Worm (Caenorhabditis elegans) whole organism, dauer: Measurements from ENCODE around the gene Y37D8A.25.

Experiments used
- unc-62 ChIP-seq: sonication (generic microtip); optimal IDR thresholded peaks from 2 replicates; lab custom pipeline; 2017; ENCODE audit warnings: missing biosample characterization, missing genetic modification reagents, missing genetic modification characterization

Y37D8A.25 gene

ce11 chrIII:12779676-12780337, 40.2 kb downstream of the Y37D8A.25 start, which contains the start of gene gab-1:
Gene gab-1, minus strand, starts transcription at chrIII:12779726.
- no peak for TF ChIP-seq unc-62 (GFP tag; lab: Kevin White, UChicago)

DNA sequence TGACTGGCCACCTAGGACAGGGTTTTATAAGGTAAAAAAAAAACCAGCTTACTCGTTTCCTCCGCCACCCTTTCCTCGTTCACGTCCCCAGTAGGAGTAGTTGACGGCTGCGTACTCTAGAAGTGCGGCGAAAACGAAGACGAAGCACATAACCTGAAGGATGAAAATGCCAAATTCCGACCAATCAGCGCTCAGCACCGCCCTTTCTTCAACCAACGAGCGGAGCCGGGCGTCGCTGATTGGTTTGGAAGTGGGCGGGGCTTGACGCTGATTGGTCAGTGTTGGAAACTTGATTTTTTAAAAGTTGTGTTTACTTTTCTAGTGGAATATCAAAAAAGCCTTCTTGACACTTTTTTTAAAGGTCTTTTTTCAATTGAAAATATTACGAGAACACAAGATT, 46.3 kb downstream of the Y37D8A.25 start:
- TF ChIP-seq unc-62 (GFP tag; lab: Kevin White, UChicago) = no peak
